Fruit fly (Drosophila melanogaster): ENCODE results near the gene CG2256.

Gene CG2256

dm6 chrX:8122834-8123233, 35.8 kb upstream of the CG2256 start (continued):
- TF ChIP-seq Lpt (GFP tag; optimal IDR thresholded peaks at IDR 0.05): peak; percentile 54
- peak; percentile 56 for TF ChIP-seq pdm3 (GFP tag; optimal IDR thresholded peaks at IDR 0.05)
- TF ChIP-seq CG11762 (GFP tag; optimal IDR thresholded peaks at IDR 0.05; ENCODE audit: insufficient read depth): peak; percentile 20
- no peak for TF ChIP-seq vri (GFP tag; optimal IDR thresholded peaks at IDR 0.05)
- TF ChIP-seq fd59A (GFP tag; optimal IDR thresholded peaks at IDR 0.05): peak; percentile 36
- TF ChIP-seq svp (GFP tag): no peak
- TF ChIP-seq cyc (GFP tag; optimal IDR thresholded peaks at IDR 0.05): no peak
- TF ChIP-seq CG6163 (GFP tag; IDR thresholded peaks at IDR 0.05): peak; percentile 66; the same call in 2 of the 3 replicates
- peak; percentile 76 for TF ChIP-seq Hr4 (GFP tag; optimal IDR thresholded peaks at IDR 0.05)
- TF ChIP-seq CG4318 (GFP tag; optimal IDR thresholded peaks at IDR 0.05): peak; percentile 57
- peak; percentile 30 for TF ChIP-seq CG10631 (GFP tag; optimal IDR thresholded peaks at IDR 0.05)
- peak; percentile 15 for TF ChIP-seq topi (GFP tag; optimal IDR thresholded peaks at IDR 0.05)
- peak; percentile 48 for TF ChIP-seq CG6808 (GFP tag; optimal IDR thresholded peaks at IDR 0.05)
- TF ChIP-seq fd85E (GFP tag; optimal IDR thresholded peaks at IDR 0.05): no peak
- peak; percentile 0 for TF ChIP-seq Sox15 (GFP tag; optimal IDR thresholded peaks at IDR 0.05)
- TF ChIP-seq CG8119 (GFP tag; IDR thresholded peaks at IDR 0.05): peak; percentile 77
- TF ChIP-seq net (GFP tag; optimal IDR thresholded peaks at IDR 0.05): peak; percentile 63
- no peak for TF ChIP-seq Sox102F (GFP tag; optimal IDR thresholded peaks at IDR 0.05)
- peak; percentile 46 for TF ChIP-seq CG3032 (tag; optimal IDR thresholded peaks at IDR 0.05)
- TF ChIP-seq Blimp-1 (GFP tag; optimal IDR thresholded peaks at IDR 0.05): no peak

DNA sequence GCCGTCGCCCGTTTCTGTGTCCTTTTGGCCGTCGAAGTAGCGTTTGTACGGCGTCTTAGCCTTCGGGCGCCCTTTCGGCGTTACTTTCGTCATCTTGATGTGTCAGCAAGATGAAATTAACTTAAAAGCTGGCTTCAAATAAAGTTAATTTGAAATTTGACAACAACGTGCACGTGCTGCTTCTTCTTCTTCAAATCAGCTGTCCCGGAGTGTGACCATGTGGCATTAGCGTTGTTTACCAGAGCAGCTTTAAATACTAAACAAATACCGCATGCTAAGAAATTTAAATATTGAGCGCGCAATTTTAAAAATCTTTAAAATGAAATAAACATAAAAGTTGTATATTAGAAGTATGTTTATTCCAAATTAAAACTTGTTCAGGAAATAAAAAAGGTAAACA, 33.9 kb upstream of the CG2256 start, which contains the start of gene CG2260:
Gene CG2260 (minus strand): TSS at position 209 of the 400 bp plus-strand sequence.
- TF ChIP-seq CG11902 (GFP tag; optimal IDR thresholded peaks at IDR 0.05) (no peak), Eip78C (GFP tag) (peak; percentile 39)

- no peak for TF ChIP-seq CG6808 (GFP tag; optimal IDR thresholded peaks at IDR 0.05)
Observed at dm6 chrX:8116813-8117212, 29.8 kb upstream of the CG2256 start, which contains the start of gene CG1575. Gene CG1575 (plus strand): TSS chrX:8117012.

- TF ChIP-seq OdsH (GFP tag; optimal IDR thresholded peaks at IDR 0.05): no peak
- no peak for TF ChIP-seq CG11294 (GFP tag; IDR thresholded peaks at IDR 0.05)
- no peak for TF ChIP-seq CG6792 (GFP tag; optimal IDR thresholded peaks at IDR 0.05)
- TF ChIP-seq Sox14 (GFP tag; optimal IDR thresholded peaks at IDR 0.05): no peak
- no peak for TF ChIP-seq acj6 (GFP tag; optimal IDR thresholded peaks at IDR 0.05)
- no peak for TF ChIP-seq cyc (GFP tag; optimal IDR thresholded peaks at IDR 0.05)
- no peak for TF ChIP-seq Sox102F (GFP tag; optimal IDR thresholded peaks at IDR 0.05)
- TF ChIP-seq topi (GFP tag; optimal IDR thresholded peaks at IDR 0.05): no peak
- no peak for TF ChIP-seq fd85E (GFP tag; optimal IDR thresholded peaks at IDR 0.05)
- TF ChIP-seq achi (GFP tag; optimal IDR thresholded peaks at IDR 0.05): no peak
- TF ChIP-seq Gug (GFP tag; IDR thresholded peaks at IDR 0.05): no peak
- TF ChIP-seq CG16779 (tag; optimal IDR thresholded peaks at IDR 0.05): peak; percentile 3
- no peak for TF ChIP-seq eg (GFP tag; IDR thresholded peaks at IDR 0.05)
- TF ChIP-seq Smox (GFP tag; optimal IDR thresholded peaks at IDR 0.05): no peak
- TF ChIP-seq Blimp-1 (GFP tag; optimal IDR thresholded peaks at IDR 0.05): no peak
- TF ChIP-seq fd59A (GFP tag; optimal IDR thresholded peaks at IDR 0.05): no peak
- no peak for TF ChIP-seq Hr4 (GFP tag; optimal IDR thresholded peaks at IDR 0.05)
- TF ChIP-seq CG31627 (GFP tag; optimal IDR thresholded peaks at IDR 0.05): no peak
- TF ChIP-seq dsx (GFP tag; optimal IDR thresholded peaks at IDR 0.05; ENCODE audit: poor library complexity, severe bottlenecking): no peak
- TF ChIP-seq CG3032 (tag; optimal IDR thresholded peaks at IDR 0.05): no peak
- TF ChIP-seq fkh (GFP tag; optimal IDR thresholded peaks at IDR 0.05): peak; percentile 5
- no peak for TF ChIP-seq CG6163 (GFP tag; IDR thresholded peaks at IDR 0.05)
- TF ChIP-seq CG11762 (GFP tag; optimal IDR thresholded peaks at IDR 0.05; ENCODE audit: insufficient read depth): no peak
- TF ChIP-seq Hr38 (GFP tag; optimal IDR thresholded peaks at IDR 0.05): no peak
- no peak for TF ChIP-seq ss (GFP tag; optimal IDR thresholded peaks at IDR 0.05)
- TF ChIP-seq Ets21C (GFP tag; optimal IDR thresholded peaks at IDR 0.05): no peak
- peak; percentile 84 for TF ChIP-seq Eip78C (GFP tag)
- TF ChIP-seq vri (GFP tag; optimal IDR thresholded peaks at IDR 0.05): no peak
- no peak for TF ChIP-seq CG8319 (GFP tag; optimal IDR thresholded peaks at IDR 0.05)
- no peak for TF ChIP-seq CG9139 (GFP tag; optimal IDR thresholded peaks at IDR 0.05)
- peak; percentile 4 for TF ChIP-seq CG6276 (GFP tag; optimal IDR thresholded peaks at IDR 0.05)
Observed at dm6 chrX:8115717-8116311, 28.8 kb upstream of the CG2256 start, which contains the start of gene Gclc. Gene Gclc (minus strand): TSS chrX:8116147.

All from whole organism, prepupa.